Fruit fly (Drosophila melanogaster): ENCODE data around the gene CG7582.

The CG7582 gene

dm6 chr3R:29672156-29672555, 9.9 kb downstream of the CG7582 start, which contains the start of gene ppk19:
ppk19 (plus strand) TSS chr3R:29672456.
- TF ChIP-seq Ets98B (GFP tag; IDR thresholded peaks at IDR 0.05): no peak
- TF ChIP-seq fd96Ca (GFP tag; IDR thresholded peaks at IDR 0.05): no peak
- no peak for TF ChIP-seq CG10348 (GFP tag; IDR thresholded peaks at IDR 0.05)
- TF ChIP-seq Pif1B (GFP tag; optimal IDR thresholded peaks at IDR 0.05): no peak
- TF ChIP-seq D1 (tag; optimal IDR thresholded peaks at IDR 0.05): no peak
- TF ChIP-seq EcR (GFP tag; optimal IDR thresholded peaks at IDR 0.05): no peak
- TF ChIP-seq CG32121 (GFP tag; IDR thresholded peaks at IDR 0.05): no peak
- no peak for TF ChIP-seq CG15710 (tag; optimal IDR thresholded peaks at IDR 0.05)
- TF ChIP-seq CG8159 (tag; optimal IDR thresholded peaks at IDR 0.05): no peak
- TF ChIP-seq CG8301 (tag; optimal IDR thresholded peaks at IDR 0.05): no peak
- no peak for TF ChIP-seq rn (GFP tag; IDR thresholded peaks at IDR 0.05)
- no peak for TF ChIP-seq Snoo (tag; optimal IDR thresholded peaks at IDR 0.05)

dm6 chr3R:29671060-29671707, 10.9 kb downstream of the CG7582 start, which contains the start of gene Obp99a:
Obp99a (plus strand) TSS chr3R:29671657.
- no peak for TF ChIP-seq CG13204 (GFP tag; optimal IDR thresholded peaks at IDR 0.05)
- no peak for TF ChIP-seq CG12605 (GFP tag; IDR thresholded peaks at IDR 0.05)
- no peak for TF ChIP-seq gl (tag; optimal IDR thresholded peaks at IDR 0.05)
- TF ChIP-seq rn (GFP tag; IDR thresholded peaks at IDR 0.05): no peak
- TF ChIP-seq CG15710 (tag; optimal IDR thresholded peaks at IDR 0.05): no peak
- no peak for TF ChIP-seq Ets98B (GFP tag; IDR thresholded peaks at IDR 0.05)
- no peak for TF ChIP-seq fd96Ca (GFP tag; IDR thresholded peaks at IDR 0.05)
- no peak for TF ChIP-seq CG17806 (tag; optimal IDR thresholded peaks at IDR 0.05)
- TF ChIP-seq CG4496 (GFP tag; IDR thresholded peaks at IDR 0.05): no peak
- TF ChIP-seq CG8301 (tag; optimal IDR thresholded peaks at IDR 0.05): no peak
- no peak for TF ChIP-seq CG34367 (tag; optimal IDR thresholded peaks at IDR 0.05)
- TF ChIP-seq CG32121 (GFP tag; IDR thresholded peaks at IDR 0.05): no peak

- TF ChIP-seq fd96Ca (GFP tag; IDR thresholded peaks at IDR 0.05): no peak
- no peak for TF ChIP-seq CG13204 (GFP tag; optimal IDR thresholded peaks at IDR 0.05)
- no peak for TF ChIP-seq CG8159 (tag; optimal IDR thresholded peaks at IDR 0.05)
- no peak for TF ChIP-seq D1 (tag; optimal IDR thresholded peaks at IDR 0.05)
- TF ChIP-seq rn (GFP tag; IDR thresholded peaks at IDR 0.05): no peak
These were observed 13.3 kb downstream of the CG7582 start, which contains the start of the genes ppk20 and ppk30 for dm6 chr3R:29668777-29669176. ppk20 (minus strand) TSS chr3R:29668877. ppk30 (plus strand) TSS chr3R:29669149.

dm6 chr3R:29664183-29664829, 17.8 kb downstream of the CG7582 start, which contains the start of gene ppk21:
ppk21 (plus strand) TSS chr3R:29664779.
- TF ChIP-seq EcR (GFP tag; optimal IDR thresholded peaks at IDR 0.05) (no peak), CG17806 (tag; optimal IDR thresholded peaks at IDR 0.05) (no peak), Snoo (tag; optimal IDR thresholded peaks at IDR 0.05) (no peak), CG10348 (GFP tag; IDR thresholded peaks at IDR 0.05) (no peak), CG8159 (tag; optimal IDR thresholded peaks at IDR 0.05) (no peak), CG9948 (tag; optimal IDR thresholded peaks at IDR 0.05) (no peak), Pif1A (GFP tag; optimal IDR thresholded peaks at IDR 0.05) (no peak), gl (tag; optimal IDR thresholded peaks at IDR 0.05) (no peak), rn (GFP tag; IDR thresholded peaks at IDR 0.05) (no peak), CG8301 (tag; optimal IDR thresholded peaks at IDR 0.05) (no peak), CG13204 (GFP tag; optimal IDR thresholded peaks at IDR 0.05) (no peak), D1 (tag; optimal IDR thresholded peaks at IDR 0.05) (no peak), CG15710 (tag; optimal IDR thresholded peaks at IDR 0.05) (no peak), fd96Ca (GFP tag; IDR thresholded peaks at IDR 0.05) (no peak), CG34367 (tag; optimal IDR thresholded peaks at IDR 0.05) (no peak), CG14655 (GFP tag; optimal IDR thresholded peaks at IDR 0.05) (no peak)

- no peak for TF ChIP-seq CG15710 (tag; optimal IDR thresholded peaks at IDR 0.05)
- TF ChIP-seq CG13204 (GFP tag; optimal IDR thresholded peaks at IDR 0.05): peak; percentile 23
These were observed 22.1 kb downstream of the CG7582 start, which contains the start of gene Dop1R2 for dm6 chr3R:29659950-29660349. Dop1R2 (minus strand) TSS chr3R:29659984.

dm6 chr3R:29651488-29651887, 30.6 kb downstream of the CG7582 start:
- peak; percentile 21 for TF ChIP-seq CG8159 (tag; optimal IDR thresholded peaks at IDR 0.05)
- no peak for TF ChIP-seq CG4496 (GFP tag; IDR thresholded peaks at IDR 0.05)
- no peak for TF ChIP-seq Ets98B (GFP tag; IDR thresholded peaks at IDR 0.05)

All from whole organism, pupa.